Worm (Caenorhabditis elegans): ENCODE data around the gene C04B4.4.

The C04B4.4 gene

ce11 chrX:12323439-12323838, 32.8 kb downstream of the C04B4.4 start, which contains the start of gene srd-40:
srd-40 (plus strand) TSS chrX:12323739.
- TF ChIP-seq elt-1 (tag; optimal IDR thresholded peaks at IDR 0.05) (no peak), eor-1 (tag; optimal IDR thresholded peaks at IDR 0.05) (no peak), lin-39 (tag; optimal IDR thresholded peaks at IDR 0.05) (no peak), lsy-12 (tag; optimal IDR thresholded peaks at IDR 0.05) (no peak)

- TF ChIP-seq R02D3.7 (tag; optimal IDR thresholded peaks at IDR 0.05), result no peak
- no peak for TF ChIP-seq elt-3 (tag; optimal IDR thresholded peaks at IDR 0.05)
- TF ChIP-seq nhr-76 (tag; optimal IDR thresholded peaks at IDR 0.05), result no peak
- TF ChIP-seq nfya-1 (tag; optimal IDR thresholded peaks at IDR 0.05; ENCODE audit: insufficient read depth), result no peak
- TF ChIP-seq nhr-67 (tag; optimal IDR thresholded peaks at IDR 0.05), result no peak
- TF ChIP-seq nhr-23 (tag; optimal IDR thresholded peaks at IDR 0.05), result no peak
- TF ChIP-seq eor-1 (tag; optimal IDR thresholded peaks at IDR 0.05), result no peak
- no peak for TF ChIP-seq pha-4 (tag; optimal IDR thresholded peaks at IDR 0.05)
- no peak for TF ChIP-seq ztf-11 (tag; optimal IDR thresholded peaks at IDR 0.05)
- TF ChIP-seq ceh-16 (tag; optimal IDR thresholded peaks at IDR 0.05), result no peak
Observed at ce11 chrX:12326424-12326823, 35.8 kb downstream of the C04B4.4 start, which contains the start of gene srd-41. srd-41 (plus strand) TSS chrX:12326724.

ce11 chrX:12328676-12329075, 38.0 kb downstream of the C04B4.4 start, which contains the start of gene srd-45:
srd-45 (plus strand) TSS chrX:12328976.
- TF ChIP-seq eor-1 (tag; optimal IDR thresholded peaks at IDR 0.05) (no peak), lin-39 (tag; optimal IDR thresholded peaks at IDR 0.05) (no peak), fos-1 (tag; optimal IDR thresholded peaks at IDR 0.05) (no peak), egl-27 (tag; optimal IDR thresholded peaks at IDR 0.05) (no peak), ceh-82 (tag; optimal IDR thresholded peaks at IDR 0.05) (no peak), nhr-67 (tag; optimal IDR thresholded peaks at IDR 0.05) (no peak), sea-2 (GFP tag; optimal IDR thresholded peaks at IDR 0.05) (no peak), pha-4 (tag; optimal IDR thresholded peaks at IDR 0.05) (no peak), elt-3 (tag; optimal IDR thresholded peaks at IDR 0.05) (no peak)

- no peak for TF ChIP-seq R02D3.7 (tag; optimal IDR thresholded peaks at IDR 0.05)
- TF ChIP-seq lin-39 (tag; optimal IDR thresholded peaks at IDR 0.05), result no peak
- no peak for TF ChIP-seq ceh-16 (tag; optimal IDR thresholded peaks at IDR 0.05)
- TF ChIP-seq ztf-11 (tag; optimal IDR thresholded peaks at IDR 0.05), result no peak
- TF ChIP-seq nhr-23 (tag; optimal IDR thresholded peaks at IDR 0.05), result no peak
- no peak for TF ChIP-seq elt-3 (tag; optimal IDR thresholded peaks at IDR 0.05)
- no peak for TF ChIP-seq mdl-1 (tag; optimal IDR thresholded peaks at IDR 0.05)
- TF ChIP-seq eor-1 (tag; optimal IDR thresholded peaks at IDR 0.05), result no peak
- no peak for TF ChIP-seq nhr-11 (tag; optimal IDR thresholded peaks at IDR 0.05)
- no peak for TF ChIP-seq ZK546.5 (tag; optimal IDR thresholded peaks at IDR 0.05)
- no peak for TF ChIP-seq pha-4 (tag; optimal IDR thresholded peaks at IDR 0.05)
- no peak for TF ChIP-seq unc-62 (GFP tag; optimal IDR thresholded peaks at IDR 0.05)
- no peak for TF ChIP-seq lsy-12 (tag; optimal IDR thresholded peaks at IDR 0.05)
- TF ChIP-seq sea-2 (GFP tag; optimal IDR thresholded peaks at IDR 0.05), result no peak
- TF ChIP-seq elt-2 (tag; optimal IDR thresholded peaks at IDR 0.05), result no peak
Observed at ce11 chrX:12331795-12332194, 41.2 kb downstream of the C04B4.4 start, which contains the start of gene srd-46. srd-46 (plus strand) TSS chrX:12332095.

ce11 chrX:12333479-12333878, 42.8 kb downstream of the C04B4.4 start, which contains the start of gene srd-47:
srd-47 (plus strand) TSS chrX:12333642.
- no peak for TF ChIP-seq skn-1 (tag; optimal IDR thresholded peaks at IDR 0.05)
- no peak for TF ChIP-seq zag-1 (tag; optimal IDR thresholded peaks at IDR 0.05)
- no peak for TF ChIP-seq nhr-67 (tag; optimal IDR thresholded peaks at IDR 0.05)
- TF ChIP-seq elt-2 (tag; optimal IDR thresholded peaks at IDR 0.05), result no peak
- no peak for TF ChIP-seq egl-27 (tag; optimal IDR thresholded peaks at IDR 0.05)
- TF ChIP-seq hmg-11 (tag; optimal IDR thresholded peaks at IDR 0.05), result no peak
- no peak for TF ChIP-seq nhr-237 (tag; optimal IDR thresholded peaks at IDR 0.05)
- no peak for TF ChIP-seq mml-1 (tag; optimal IDR thresholded peaks at IDR 0.05)
- TF ChIP-seq nhr-25 (tag; optimal IDR thresholded peaks at IDR 0.05), result no peak
- no peak for TF ChIP-seq mdl-1 (tag; optimal IDR thresholded peaks at IDR 0.05)
- no peak for TF ChIP-seq nhr-77 (tag; optimal IDR thresholded peaks at IDR 0.05)
- no peak for TF ChIP-seq nhr-11 (tag; optimal IDR thresholded peaks at IDR 0.05)

- no peak for TF ChIP-seq unc-39 (tag; optimal IDR thresholded peaks at IDR 0.05)
- TF ChIP-seq unc-62 (GFP tag; optimal IDR thresholded peaks at IDR 0.05), result no peak
- no peak for TF ChIP-seq ceh-16 (tag; optimal IDR thresholded peaks at IDR 0.05)
- TF ChIP-seq snpc-4 (tag; optimal IDR thresholded peaks at IDR 0.05), result no peak
Observed at ce11 chrX:12335808-12336207, 45.2 kb downstream of the C04B4.4 start, which contains the start of gene srd-48. srd-48 (plus strand) TSS chrX:12336108.
